Worm (Caenorhabditis elegans) whole organism, mixed stage, embryonic: ENCODE data around the gene ZK353.9.

Source experiments
- M03D4.4 ChIP-seq: sonication (generic microtip); optimal IDR thresholded peaks from 2 replicates; lab custom pipeline; 2017; ENCODE audit warnings: mild to moderate bottlenecking, missing genetic modification characterization, missing compliant biosample characterization
- ceh-39 ChIP-seq: fragments of 150-350 bp; optimal IDR thresholded peaks from 2 replicates; lab custom pipeline; 2014; ENCODE audit warnings: missing biosample characterization, missing genetic modification characterization
- elt-3 ChIP-seq: fragments of 150-350 bp; optimal IDR thresholded peaks from 2 replicates; lab custom pipeline; 2014; ENCODE audit warnings: missing biosample characterization, missing genetic modification characterization
- hlh-1 ChIP-seq: fragments of 150-350 bp; optimal IDR thresholded peaks from 2 replicates; lab custom pipeline; 2014; ENCODE audit warnings: missing biosample characterization, missing genetic modification reagents, missing genetic modification characterization
- lin-13 ChIP-seq: fragments of 150-350 bp; optimal IDR thresholded peaks from 2 replicates; lab custom pipeline; 2014; ENCODE audit warnings: missing biosample characterization, missing genetic modification characterization
- lin-32 ChIP-seq: fragments of 200-800 bp; sonication (Bioruptor generic); optimal IDR thresholded peaks from 2 replicates; lab custom pipeline; 2018; ENCODE audit warnings: mild to moderate bottlenecking, missing genetic modification characterization, missing compliant biosample characterization
- lsy-2 ChIP-seq: fragments of 150-350 bp; optimal IDR thresholded peaks from 2 replicates; lab custom pipeline; 2014; ENCODE audit warnings: missing biosample characterization, missing genetic modification characterization
- nhr-12 ChIP-seq: fragments of 150-350 bp; optimal IDR thresholded peaks from 2 replicates; lab custom pipeline; 2014; ENCODE audit warnings: missing biosample characterization, missing genetic modification characterization
- nhr-237 ChIP-seq: fragments of 150-350 bp; optimal IDR thresholded peaks from 2 replicates; lab custom pipeline; 2014; ENCODE audit warnings: missing biosample characterization, missing genetic modification characterization
- nhr-28 ChIP-seq: fragments of 150-350 bp; optimal IDR thresholded peaks from 2 replicates; lab custom pipeline; 2014; ENCODE audit warnings: missing biosample characterization, missing genetic modification characterization
- pha-4 ChIP-seq: fragments of 150-350 bp; optimal IDR thresholded peaks from 2 replicates; lab custom pipeline; 2018; ENCODE audit warnings: missing biosample characterization, missing genetic modification reagents, missing genetic modification characterization
- snpc-4 ChIP-seq: fragments of 150-350 bp; optimal IDR thresholded peaks from 2 replicates; lab custom pipeline; 2014; ENCODE audit warnings: missing biosample characterization, missing genetic modification characterization
- sptf-1 ChIP-seq: sonication (generic microtip); optimal IDR thresholded peaks from 2 replicates; lab custom pipeline; 2017; ENCODE audit warnings: mild to moderate bottlenecking, missing genetic modification characterization, moderate library complexity, missing compliant biosample characterization
- unc-62 ChIP-seq: fragments of 150-350 bp; optimal IDR thresholded peaks from 2 replicates; lab custom pipeline; 2014; ENCODE audit warnings: missing biosample characterization, missing genetic modification reagents, missing genetic modification characterization

DNA sequence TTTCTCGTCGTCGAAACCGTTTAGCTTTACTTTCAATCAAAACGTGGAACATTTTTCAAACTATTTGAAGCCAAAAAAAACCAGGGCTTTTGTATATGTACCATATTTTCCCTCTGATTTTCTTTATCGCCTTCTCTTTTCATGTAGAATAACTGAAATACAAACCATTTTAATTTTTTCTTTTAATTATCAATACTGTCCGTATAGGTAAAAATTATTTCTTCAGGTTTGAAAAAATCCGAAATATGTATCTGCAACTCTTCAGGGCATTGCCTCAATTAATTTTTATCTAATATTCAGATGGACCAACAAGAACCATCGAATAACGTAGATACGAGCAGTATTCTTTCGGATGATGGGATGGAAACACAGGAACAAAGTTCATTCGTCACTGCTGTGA, 34.3 kb upstream of the ZK353.9 start, which contains the start of gene met-2:
- TF ChIP-seq lsy-2 (tag; lab: Kevin White, UChicago) (no peak), nhr-12 (tag; lab: Kevin White, UChicago) (no peak), hlh-1 (no peak), elt-3 (tag; lab: Kevin White, UChicago) (no peak), pha-4 (no peak), nhr-237 (tag; lab: Kevin White, UChicago) (no peak), unc-62 (GFP tag; lab: Kevin White, UChicago) (no peak), sptf-1 (no peak), ceh-39 (tag; lab: Kevin White, UChicago) (no peak), nhr-28 (tag; lab: Kevin White, UChicago) (no peak), lin-13 (tag; lab: Kevin White, UChicago) (no peak), snpc-4 (no peak), lin-32 (no peak), M03D4.4 (tag; lab: Kevin White, UChicago) (no peak)
